Worm (Caenorhabditis elegans) whole organism, L1 larva: ENCODE results near the gene scl-2.

Source experiments
- ceh-90 ChIP-seq: sonication (generic microtip); optimal IDR thresholded peaks from 2 replicates; lab custom pipeline; 2016; ENCODE audit warnings: missing genetic modification characterization, missing compliant biosample characterization
- dpl-1 ChIP-seq, 3 experiments: fragments of 150-350 bp in 2 of 3; sonication (generic microtip) in 1 of 3; optimal IDR thresholded peaks; 2 replicates each; lab custom pipeline; 2014 to 2017; ENCODE audit warnings: missing biosample characterization in 3 of 3, missing genetic modification characterization in 3 of 3, missing genetic modification reagents in 3 of 3
- fkh-4 ChIP-seq: sonication (generic microtip); optimal IDR thresholded peaks from 2 replicates; lab custom pipeline; 2016; ENCODE audit warnings: missing compliant biosample characterization, missing genetic modification characterization, borderline replicate concordance
- grh-1 ChIP-seq: fragments of 200-800 bp; sonication (Bioruptor generic); IDR thresholded peaks from 2 replicates; pipeline ENCODE4 v1.3.6; 2022; ENCODE audit warnings: missing genetic modification reagents, missing genetic modification characterization, missing compliant biosample characterization
- lir-3 ChIP-seq: sonication (generic microtip); optimal IDR thresholded peaks from 2 replicates; lab custom pipeline; 2016; ENCODE audit warnings: mild to moderate bottlenecking, missing genetic modification characterization, moderate library complexity, missing compliant biosample characterization; ENCODE audit not compliant: poor library complexity
- mef-2 ChIP-seq: fragments of 150-350 bp; optimal IDR thresholded peaks from 2 replicates; lab custom pipeline; 2014; ENCODE audit warnings: missing biosample characterization, missing genetic modification characterization
- nhr-28 ChIP-seq: fragments of 150-350 bp; optimal IDR thresholded peaks from 2 replicates; lab custom pipeline; 2014; ENCODE audit warnings: missing biosample characterization, missing genetic modification characterization
- nhr-90 ChIP-seq: sonication (generic microtip); optimal IDR thresholded peaks from 2 replicates; lab custom pipeline; 2016; ENCODE audit warnings: mild to moderate bottlenecking, missing genetic modification characterization, missing compliant biosample characterization; ENCODE audit not compliant: poor library complexity
- skn-1 ChIP-seq: fragments of 150-350 bp; optimal IDR thresholded peaks from 2 replicates; lab custom pipeline; 2014; ENCODE audit warnings: missing biosample characterization, missing genetic modification characterization
- snpc-4 ChIP-seq: fragments of 150-350 bp; optimal IDR thresholded peaks from 2 replicates; lab custom pipeline; 2014; ENCODE audit warnings: missing biosample characterization, missing genetic modification characterization
- xbp-1 ChIP-seq: sonication (generic microtip); optimal IDR thresholded peaks from 2 replicates; lab custom pipeline; 2016; ENCODE audit warnings: missing genetic modification characterization, missing compliant biosample characterization
- zag-1 ChIP-seq: fragments of 150-350 bp; optimal IDR thresholded peaks from 2 replicates; lab custom pipeline; 2014; ENCODE audit warnings: missing biosample characterization, missing genetic modification characterization
- ztf-11 ChIP-seq, 2 experiments: sonication (generic microtip); optimal IDR thresholded peaks; 2 replicates each; lab custom pipeline; 2016 to 2017; ENCODE audit warnings: missing genetic modification characterization in 2 of 2, missing biosample characterization in 1 of 2, missing compliant biosample characterization in 1 of 2

DNA sequence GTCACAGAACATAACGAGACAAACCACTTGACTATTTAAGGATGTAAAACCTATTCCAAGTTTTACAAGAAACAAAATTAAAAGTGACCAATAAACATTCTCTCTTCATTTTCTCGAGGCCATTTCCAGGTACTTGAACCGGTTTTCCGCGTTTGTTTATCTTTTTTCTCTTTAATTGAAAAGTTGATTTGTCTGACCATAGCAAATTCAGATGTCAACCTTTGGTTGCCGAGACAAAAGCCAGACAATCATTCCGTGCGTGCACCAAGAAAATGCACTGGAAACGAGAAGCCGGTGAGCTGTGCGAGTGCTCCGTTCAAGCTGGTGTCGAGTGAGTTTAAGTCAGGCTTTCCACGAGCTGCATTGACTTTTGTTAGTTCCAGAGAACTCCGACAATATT lies 24.6 kb downstream of the scl-2 start:
- no peak for TF ChIP-seq snpc-4 (tag; lab: Kevin White, UChicago)
- TF ChIP-seq ceh-90 (tag; lab: Kevin White, UChicago), result no peak
- no peak for TF ChIP-seq dpl-1 (GFP tag; optimal IDR thresholded peaks at IDR 0.05; lab: Kevin White, UChicago)
- TF ChIP-seq nhr-28 (tag; lab: Kevin White, UChicago), result no peak
- TF ChIP-seq nhr-90 (tag; lab: Kevin White, UChicago), result no peak
- no peak for TF ChIP-seq zag-1
- no peak for TF ChIP-seq xbp-1 (tag; lab: Kevin White, UChicago)
- TF ChIP-seq skn-1 (tag; lab: Kevin White, UChicago), result no peak
- no peak for TF ChIP-seq mef-2
- no peak for TF ChIP-seq lir-3
- TF ChIP-seq ztf-11 (tag; optimal IDR thresholded peaks at IDR 0.05; lab: Kevin White, UChicago), result no peak
- TF ChIP-seq fkh-4 (tag; lab: Kevin White, UChicago), result no peak
- TF ChIP-seq grh-1, result peak; percentile 68
